Worm (Caenorhabditis elegans): ENCODE measurements around the gene ZC190.7.

DNA sequence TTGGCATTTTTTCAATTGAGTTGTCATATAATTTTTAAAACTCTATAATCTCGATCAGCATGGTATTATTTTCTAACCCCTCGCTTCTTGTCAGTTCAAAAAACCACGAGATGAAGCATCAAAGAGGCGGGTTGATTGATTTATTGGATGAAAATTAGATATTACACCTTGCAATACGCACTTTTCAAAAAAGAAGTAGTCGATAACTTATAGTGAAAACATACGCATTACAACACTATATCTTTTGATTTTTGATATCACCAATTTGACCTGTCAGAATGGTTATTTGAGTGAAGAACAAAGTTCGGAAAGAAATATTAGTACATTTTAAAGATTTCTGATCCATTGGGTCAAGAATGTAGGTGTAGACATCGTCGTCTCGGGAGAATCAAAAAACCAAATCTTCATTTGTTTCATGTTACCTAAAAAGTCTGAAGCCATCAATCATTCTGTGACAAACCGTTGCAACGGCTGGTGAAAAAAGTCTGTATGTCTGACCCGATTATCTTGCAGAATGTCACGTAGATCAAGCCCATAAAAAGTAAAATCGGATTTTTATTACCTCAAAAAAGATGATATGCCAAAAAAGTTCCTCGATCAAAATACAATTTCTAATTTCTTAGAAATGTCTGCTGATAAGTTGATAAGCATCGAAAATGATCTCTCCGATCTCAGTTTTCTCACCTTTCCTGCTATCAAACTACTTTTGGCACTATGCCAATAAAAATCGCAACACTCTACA is 33.4 kb downstream of the ZC190.7 start:
- TF ChIP-seq elt-1 (tag; optimal IDR thresholded peaks at IDR 0.05; ENCODE audit: borderline replicate concordance, insufficient read depth) (no peak), ztf-11 (tag; optimal IDR thresholded peaks at IDR 0.05) (no peak), zip-8 (tag; optimal IDR thresholded peaks at IDR 0.05) (no peak), snpc-4 (tag; optimal IDR thresholded peaks at IDR 0.05) (no peak), unc-39 (tag; optimal IDR thresholded peaks at IDR 0.05) (no peak), hlh-1 (tag; optimal IDR thresholded peaks at IDR 0.05) (no peak), mep-1 (tag; optimal IDR thresholded peaks at IDR 0.05) (no peak)

Measured in whole organism, mixed stage, embryonic.